Fruit fly (Drosophila melanogaster): Measurements from ENCODE around the gene AkhR.
A peak's percentile ranks its signal among the peaks of the same experiment; 100 is the strongest.

AkhR gene

dm6 chr2L:6673211-6674012 is 42.6 kb downstream of the AkhR start, which contains the start of gene Spn27A (continued):
- peak; percentile 54 for TF ChIP-seq grau (tag; optimal IDR thresholded peaks at IDR 0.05)
- TF ChIP-seq CG17359 (tag; optimal IDR thresholded peaks at IDR 0.05): peak; percentile 70
- peak; percentile 71 for TF ChIP-seq Camta (GFP tag; optimal IDR thresholded peaks at IDR 0.05)
- peak; percentile 95 for TF ChIP-seq CG10267 (tag; optimal IDR thresholded peaks at IDR 0.05)
- TF ChIP-seq sima (GFP tag; optimal IDR thresholded peaks at IDR 0.05): no peak
- TF ChIP-seq Gsc (GFP tag; IDR thresholded peaks at IDR 0.05): no peak
- TF ChIP-seq gsb (GFP tag; IDR thresholded peaks at IDR 0.05): no peak
- TF ChIP-seq Taf1 (GFP tag; IDR thresholded peaks at IDR 0.05): no peak
- TF ChIP-seq CG7745 (tag; optimal IDR thresholded peaks at IDR 0.05): no peak
- peak; percentile 61 for TF ChIP-seq unpg (GFP tag; optimal IDR thresholded peaks at IDR 0.05)
- TF ChIP-seq CG17912 (GFP tag; optimal IDR thresholded peaks at IDR 0.05): peak; percentile 40
- peak; percentile 25 for TF ChIP-seq mirr (GFP tag; optimal IDR thresholded peaks at IDR 0.05)
- no peak; the same call in 2 of the 3 replicates for TF ChIP-seq z (GFP tag; IDR thresholded peaks at IDR 0.05)
- no peak for TF ChIP-seq CG16813 (GFP tag; IDR thresholded peaks at IDR 0.05; ENCODE audit: partially characterized antibody)
- TF ChIP-seq CG11504 (tag; optimal IDR thresholded peaks at IDR 0.05): no peak
- TF ChIP-seq CG6254 (GFP tag; optimal IDR thresholded peaks at IDR 0.05): no peak
- peak; percentile 11 for TF ChIP-seq CG4617 (GFP tag; optimal IDR thresholded peaks at IDR 0.05; ENCODE audit: borderline replicate concordance)
- TF ChIP-seq amos (GFP tag; IDR thresholded peaks at IDR 0.05; ENCODE audit: partially characterized antibody): peak; percentile 45; the same call in 1 of the 2 replicates
- TF ChIP-seq MBD-R2 (GFP tag; IDR thresholded peaks at IDR 0.05): peak; percentile 97
- no peak for TF ChIP-seq CG10959 (GFP tag; IDR thresholded peaks at IDR 0.05)
- TF ChIP-seq CG12744 (GFP tag; optimal IDR thresholded peaks at IDR 0.05): no peak
- TF ChIP-seq nmo (GFP tag; optimal IDR thresholded peaks at IDR 0.05): peak; percentile 77
- TF ChIP-seq Hmx (GFP tag; optimal IDR thresholded peaks at IDR 0.05): no peak
- no peak for TF ChIP-seq ato (GFP tag; IDR thresholded peaks at IDR 0.05; ENCODE audit: partially characterized antibody)
- no peak for TF ChIP-seq pfk (GFP tag; optimal IDR thresholded peaks at IDR 0.05)
- no peak for TF ChIP-seq CG18619 (GFP tag; optimal IDR thresholded peaks at IDR 0.05)
- TF ChIP-seq ssp (GFP tag; IDR thresholded peaks at IDR 0.05): peak; percentile 20; the same call in 1 of the 2 replicates
- no peak; the same call in 2 of the 3 replicates for TF ChIP-seq Optix (GFP tag; IDR thresholded peaks at IDR 0.05)
- no peak for TF ChIP-seq Rx (GFP tag; IDR thresholded peaks at IDR 0.05)
- TF ChIP-seq CG17328 (GFP tag; IDR thresholded peaks at IDR 0.05): peak; percentile 39; the same call in 1 of the 2 replicates
- no peak; the same call in 1 of the 2 replicates for TF ChIP-seq esg (GFP tag; conservative IDR thresholded peaks at IDR 0.05)
- TF ChIP-seq CG18476 (GFP tag; optimal IDR thresholded peaks at IDR 0.05): peak; percentile 9
- TF ChIP-seq vfl (GFP tag; optimal IDR thresholded peaks at IDR 0.05): peak; percentile 6
- no peak for TF ChIP-seq cas (GFP tag; IDR thresholded peaks at IDR 0.05)
- TF ChIP-seq mld (GFP tag; IDR thresholded peaks at IDR 0.05; ENCODE audit: partially characterized antibody): no peak
- peak; percentile 74 for TF ChIP-seq CG2712 (tag; optimal IDR thresholded peaks at IDR 0.05)
- TF ChIP-seq Dref (GFP tag; IDR thresholded peaks at IDR 0.05): 0 out of 2 replicates have a peak, but pooled peaks have one; percentile 33
- TF ChIP-seq HLH4C (GFP tag; IDR thresholded peaks at IDR 0.05; ENCODE audit: partially characterized antibody): no peak
- TF ChIP-seq ci (GFP tag; IDR thresholded peaks at IDR 0.05): 0 out of 3 replicates have a peak, but pooled peaks have one; percentile 51
- TF ChIP-seq CG13624 (GFP tag; optimal IDR thresholded peaks at IDR 0.05): peak; percentile 65
- TF ChIP-seq Neu2 (GFP tag; optimal IDR thresholded peaks at IDR 0.05; ENCODE audit: borderline replicate concordance): no peak
- TF ChIP-seq CG32532 (GFP tag; IDR thresholded peaks at IDR 0.05): no peak; the same call in 1 of the 2 replicates
- TF ChIP-seq jumu (GFP tag; optimal IDR thresholded peaks at IDR 0.05): peak; percentile 31
- peak; percentile 57 for TF ChIP-seq gfzf (GFP tag; optimal IDR thresholded peaks at IDR 0.05)
- TF ChIP-seq gt (GFP tag; IDR thresholded peaks at IDR 0.05): no peak
- peak; percentile 45 for TF ChIP-seq YL-1 (GFP tag; optimal IDR thresholded peaks at IDR 0.05)
- TF ChIP-seq az2 (GFP tag; optimal IDR thresholded peaks at IDR 0.05): peak; percentile 70
- no peak for TF ChIP-seq Nf-YA (GFP tag; IDR thresholded peaks at IDR 0.05)

All from whole organism, embryonic.